Fruit fly (Drosophila melanogaster) whole organism, adult: Measurements from ENCODE around the gene CAH9.

Experiments
- CG11617 ChIP-seq: fragments of 200-800 bp; sonication (Bioruptor generic); optimal IDR thresholded peaks from 2 replicates; lab custom pipeline; 2017; ENCODE audit warnings: mild to moderate bottlenecking, missing biosample characterization, missing genetic modification reagents, missing genetic modification characterization
- CG12768 ChIP-seq: fragments of 200-800 bp; sonication (Bioruptor generic); optimal IDR thresholded peaks from 2 replicates; lab custom pipeline; 2017; ENCODE audit warnings: missing biosample characterization, missing genetic modification characterization, mild to moderate bottlenecking, moderate library complexity, missing genetic modification reagents
- CG14711 ChIP-seq: fragments of 200-800 bp; sonication (Bioruptor generic); optimal IDR thresholded peaks from 2 replicates; lab custom pipeline; 2018; ENCODE audit warnings: missing biosample characterization, mild to moderate bottlenecking, missing genetic modification characterization, moderate library complexity
- CG1620 ChIP-seq: fragments of 200-800 bp; sonication (Bioruptor generic); optimal IDR thresholded peaks from 2 replicates; lab custom pipeline; 2016; ENCODE audit warnings: missing biosample characterization, missing genetic modification characterization
- CG33017 ChIP-seq: fragments of 200-800 bp; sonication (Bioruptor generic); optimal IDR thresholded peaks from 2 replicates; lab custom pipeline; 2018; ENCODE audit warnings: missing biosample characterization, mild to moderate bottlenecking, missing genetic modification characterization, moderate library complexity
- CG7045 ChIP-seq: fragments of 200-800 bp; sonication (Bioruptor generic); optimal IDR thresholded peaks from 2 replicates; lab custom pipeline; 2017; ENCODE audit warnings: missing biosample characterization, mild to moderate bottlenecking, missing genetic modification characterization
- Clk ChIP-seq: fragments of 200-800 bp; sonication (Bioruptor generic); optimal IDR thresholded peaks from 2 replicates; lab custom pipeline; 2017; ENCODE audit warnings: missing biosample characterization, missing genetic modification characterization
- Crg-1 ChIP-seq: fragments of 200-800 bp; sonication (Bioruptor generic); optimal IDR thresholded peaks from 2 replicates; lab custom pipeline; 2016; ENCODE audit warnings: missing biosample characterization, missing genetic modification characterization
- Hr96 ChIP-seq: fragments of 200-800 bp; sonication (Bioruptor generic); optimal IDR thresholded peaks from 2 replicates; lab custom pipeline; 2016; ENCODE audit warnings: missing biosample characterization, missing genetic modification characterization
- Mnt ChIP-seq: fragments of 200-800 bp; sonication (Bioruptor generic); optimal IDR thresholded peaks from 2 replicates; lab custom pipeline; 2016; ENCODE audit warnings: missing biosample characterization, mild to moderate bottlenecking, missing genetic modification characterization
- bab1 ChIP-seq: fragments of 200-800 bp; sonication (Bioruptor generic); optimal IDR thresholded peaks from 3 replicates; lab custom pipeline; 2019; ENCODE audit warnings: missing biosample characterization, mild to moderate bottlenecking, missing genetic modification characterization, moderate library complexity
- cic ChIP-seq: fragments of 200-800 bp; sonication (Bioruptor generic); optimal IDR thresholded peaks from 2 replicates; lab custom pipeline; 2017; ENCODE audit warnings: missing biosample characterization, mild to moderate bottlenecking, missing genetic modification characterization, moderate library complexity
- cnc ChIP-seq, 2 experiments: fragments of >200 bp; optimal IDR thresholded peaks; 2 replicates each; lab custom pipeline; 2017
- ovo ChIP-seq: fragments of 200-800 bp; sonication (Bioruptor generic); optimal IDR thresholded peaks from 2 replicates; lab custom pipeline; 2016; ENCODE audit warnings: missing biosample characterization, missing genetic modification characterization

DNA sequence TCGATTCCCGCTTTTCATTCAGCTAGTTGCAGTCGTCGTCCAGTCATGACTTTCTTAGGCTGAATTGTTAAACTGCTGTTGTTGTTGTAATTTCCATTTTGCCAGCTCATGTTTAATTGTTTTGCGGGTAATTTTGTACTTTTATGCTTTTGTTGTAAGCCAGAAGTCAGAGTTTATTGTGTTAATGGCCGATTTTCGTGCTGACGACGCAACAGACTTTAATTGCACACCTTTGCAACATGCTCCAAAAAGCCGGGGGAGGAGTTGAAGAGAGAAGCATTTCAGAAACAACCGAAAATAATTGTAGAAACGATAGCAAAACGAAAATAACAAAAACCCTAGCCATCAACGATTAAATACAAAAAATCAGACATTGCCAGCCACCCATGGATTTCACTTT, 32.7 kb upstream of the CAH9 start:
- TF ChIP-seq CG14711 (tag; lab: Kevin White, UChicago) (no peak), bab1 (GFP tag; lab: Kevin White, UChicago) (no peak), Hr96 (GFP tag; lab: Kevin White, UChicago) (no peak), CG33017 (tag; lab: Kevin White, UChicago) (no peak), ovo (GFP tag; lab: Kevin White, UChicago) (no peak), CG1620 (GFP tag; lab: Kevin White, UChicago) (no peak), Clk (GFP tag; lab: Kevin White, UChicago) (no peak), Mnt (GFP tag; lab: Kevin White, UChicago) (no peak), CG12768 (no peak), cic (GFP tag; lab: Kevin White, UChicago) (no peak), Crg-1 (GFP tag; lab: Kevin White, UChicago) (no peak), cnc (optimal IDR thresholded peaks at IDR 0.05; lab: Kevin White, UChicago) (no peak), CG11617 (GFP tag; lab: Kevin White, UChicago) (no peak), CG7045 (GFP tag; lab: Kevin White, UChicago) (no peak)
